Fruit fly (Drosophila melanogaster): Measurements from ENCODE around the gene CG32795.
A peak's percentile ranks its signal among the peaks of the same experiment; 100 is the strongest.

Gene CG32795

DNA sequence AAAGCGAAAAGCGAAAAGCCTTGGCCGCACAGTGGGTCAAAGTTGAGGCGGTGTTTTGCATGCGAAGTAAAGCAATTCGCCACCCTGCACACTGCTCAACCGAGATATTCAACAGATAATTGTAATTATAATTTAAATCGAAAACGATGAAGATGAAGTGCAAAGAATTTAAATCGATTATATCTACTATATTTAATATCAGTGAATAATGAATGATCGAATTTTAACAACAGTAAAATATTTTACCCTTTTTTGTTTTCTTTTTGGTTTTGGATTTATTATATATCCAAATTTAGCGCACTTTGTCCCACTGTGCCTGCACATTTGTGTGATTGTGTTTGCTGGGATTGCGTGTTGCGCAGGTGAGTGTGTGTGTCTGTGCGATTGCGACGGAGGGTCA lies 3.1 kb downstream of the CG32795 start (continued):
- TF ChIP-seq CG6272 (GFP tag; IDR thresholded peaks at IDR 0.05) (0 out of 2 replicates have a peak, but pooled peaks have one; percentile 18), gro (GFP tag; optimal IDR thresholded peaks at IDR 0.05) (peak; percentile 37), Sry-β (GFP tag; optimal IDR thresholded peaks at IDR 0.05) (no peak), klu (GFP tag; IDR thresholded peaks at IDR 0.05) (peak; percentile 65; the same call in 1 of the 2 replicates), wor (GFP tag; IDR thresholded peaks at IDR 0.05) (peak; percentile 81), CG11723 (GFP tag; optimal IDR thresholded peaks at IDR 0.05) (peak; percentile 70), CG12391 (tag; optimal IDR thresholded peaks at IDR 0.05) (peak; percentile 87), Hand (GFP tag; optimal IDR thresholded peaks at IDR 0.05) (peak; percentile 74), sr (GFP tag; IDR thresholded peaks at IDR 0.05) (peak; percentile 50; the same call in 1 of the 3 replicates), CG8924 (tag; optimal IDR thresholded peaks at IDR 0.05) (peak; percentile 85), HLH54F (GFP tag; optimal IDR thresholded peaks at IDR 0.05) (peak; percentile 78), CG16813 (GFP tag; IDR thresholded peaks at IDR 0.05; ENCODE audit: partially characterized antibody) (no peak), CG8765 (GFP tag; IDR thresholded peaks at IDR 0.05) (no peak), ERR (GFP tag; optimal IDR thresholded peaks at IDR 0.05) (peak; percentile 40), CG11504 (tag; optimal IDR thresholded peaks at IDR 0.05) (peak; percentile 93), CG12219 (GFP tag; optimal IDR thresholded peaks at IDR 0.05) (peak; percentile 80), tap (tag; optimal IDR thresholded peaks at IDR 0.05) (peak; percentile 80), CG13894 (tag; optimal IDR thresholded peaks at IDR 0.05) (peak; percentile 37), CG31441 (GFP tag; IDR thresholded peaks at IDR 0.05) (peak; percentile 82), D19B (GFP tag; optimal IDR thresholded peaks at IDR 0.05) (peak; percentile 65), zfh1 (GFP tag; IDR thresholded peaks at IDR 0.05) (peak; percentile 78), CG6254 (GFP tag; optimal IDR thresholded peaks at IDR 0.05) (peak; percentile 77), nom (GFP tag; optimal IDR thresholded peaks at IDR 0.05) (peak; percentile 81), CG10147 (GFP tag; optimal IDR thresholded peaks at IDR 0.05) (peak; percentile 86), CG7928 (GFP tag; optimal IDR thresholded peaks at IDR 0.05) (peak; percentile 34), CG33213 (GFP tag; optimal IDR thresholded peaks at IDR 0.05) (peak; percentile 50), caup (GFP tag; optimal IDR thresholded peaks at IDR 0.05; ENCODE audit: severe bottlenecking) (peak; percentile 69), Max (GFP tag; optimal IDR thresholded peaks at IDR 0.05) (peak; percentile 78), lilli (GFP tag; optimal IDR thresholded peaks at IDR 0.05) (peak; percentile 75), CG13296 (GFP tag; optimal IDR thresholded peaks at IDR 0.05) (peak; percentile 88), fd64A (GFP tag; optimal IDR thresholded peaks at IDR 0.05) (no peak), gcm2 (GFP tag; optimal IDR thresholded peaks at IDR 0.05) (peak; percentile 64), Usf (GFP tag; optimal IDR thresholded peaks at IDR 0.05) (peak; percentile 75), stc (GFP tag; IDR thresholded peaks at IDR 0.05) (peak; percentile 84), knrl (GFP tag; IDR thresholded peaks at IDR 0.05; ENCODE audit: partially characterized antibody) (no peak), NC2α (GFP tag; optimal IDR thresholded peaks at IDR 0.05) (no peak), CG33557 (GFP tag; optimal IDR thresholded peaks at IDR 0.05) (peak; percentile 9), vfl (GFP tag; optimal IDR thresholded peaks at IDR 0.05) (peak; percentile 32), ac (GFP tag; optimal IDR thresholded peaks at IDR 0.05) (peak; percentile 22), jumu (GFP tag; optimal IDR thresholded peaks at IDR 0.05) (peak; percentile 72), CG7987 (GFP tag; optimal IDR thresholded peaks at IDR 0.05) (peak; percentile 22), gsb (GFP tag; IDR thresholded peaks at IDR 0.05) (peak; percentile 71), CG1233 (GFP tag; optimal IDR thresholded peaks at IDR 0.05) (peak; percentile 83), crol (GFP tag; IDR thresholded peaks at IDR 0.05) (no peak), yki (optimal IDR thresholded peaks at IDR 0.05) (no peak), sd (tag; optimal IDR thresholded peaks at IDR 0.05) (no peak), CG10543 (GFP tag; optimal IDR thresholded peaks at IDR 0.05) (no peak), kay (GFP tag; optimal IDR thresholded peaks at IDR 0.05) (peak; percentile 64), CG8089 (GFP tag; optimal IDR thresholded peaks at IDR 0.05) (peak; percentile 52), HmgZ (tag; optimal IDR thresholded peaks at IDR 0.05) (peak; percentile 54), chif (GFP tag; optimal IDR thresholded peaks at IDR 0.05) (peak; percentile 33 to 68)

Measured in whole organism, embryonic.